In genomic region chr3R:21913447-21913846, dm6 we compare ENCODE assay signal across 3 fruit fly cellular contexts.
A peak's percentile ranks its signal among the peaks of the same experiment; 100 is the strongest.
TF ChIP-seq lines count a peak whose summit lies in the region.

Gene Qsox2, plus strand, starts transcription at chr3R:21913747.

- TF ChIP-seq CTCF in whole organism, embryonic (GFP tag; optimal IDR thresholded peaks at IDR 0.05; lab: Kevin White, UChicago), result no peak

TF ChIP-seq in whole organism, embryonic, 481 proteins besides CTCF, POLR2A, EP300 and RAD21:
- no peak for TF ChIP-seq Hr51 (GFP tag; optimal IDR thresholded peaks at IDR 0.05; lab: Kevin White, UChicago)
- no peak for TF ChIP-seq HmgD (GFP tag; optimal IDR thresholded peaks at IDR 0.05; lab: Kevin White, UChicago)
- peak; percentile 51; the same call in 1 of the 2 replicates for TF ChIP-seq crol (GFP tag; IDR thresholded peaks at IDR 0.05; lab: Robert Waterston, UW)
- no peak for TF ChIP-seq bcd (GFP tag; optimal IDR thresholded peaks at IDR 0.05; lab: Kevin White, UChicago)
- TF ChIP-seq HLH54F (GFP tag; optimal IDR thresholded peaks at IDR 0.05; lab: Kevin White, UChicago), result no peak
- no peak for TF ChIP-seq CG10431 (GFP tag; optimal IDR thresholded peaks at IDR 0.05; lab: Kevin White, UChicago)
- TF ChIP-seq CG34422 (GFP tag; IDR thresholded peaks at IDR 0.05; lab: Robert Waterston, UW), result no peak
- TF ChIP-seq CG6791 (GFP tag; IDR thresholded peaks at IDR 0.05; lab: Robert Waterston, UW; ENCODE audit: partially characterized antibody), result no peak
- TF ChIP-seq Chrac-16 (GFP tag; optimal IDR thresholded peaks at IDR 0.05; lab: Kevin White, UChicago), result no peak
- TF ChIP-seq onecut (GFP tag; IDR thresholded peaks at IDR 0.05; lab: Robert Waterston, UW), result no peak
- no peak for TF ChIP-seq NC2β (GFP tag; optimal IDR thresholded peaks at IDR 0.05; lab: Kevin White, UChicago)
- TF ChIP-seq HLH4C (GFP tag; IDR thresholded peaks at IDR 0.05; lab: Robert Waterston, UW; ENCODE audit: partially characterized antibody), result no peak
- TF ChIP-seq Jarid2 (GFP tag; optimal IDR thresholded peaks at IDR 0.05; lab: Kevin White, UChicago), result peak; percentile 37
- TF ChIP-seq Oaz (GFP tag; IDR thresholded peaks at IDR 0.05; lab: Robert Waterston, UW), result no peak
- 0 out of 4 replicates have a peak, but pooled peaks have one; percentile 21 for TF ChIP-seq chinmo (GFP tag; IDR thresholded peaks at IDR 0.05; lab: Robert Waterston, UW; ENCODE audit: partially characterized antibody)
- 0 out of 2 replicates have a peak, but pooled peaks have one; percentile 11 for TF ChIP-seq Awh (GFP tag; IDR thresholded peaks at IDR 0.05; lab: Robert Waterston, UW)
- no peak for TF ChIP-seq NfI (GFP tag; optimal IDR thresholded peaks at IDR 0.05; lab: Kevin White, UChicago)
- no peak for TF ChIP-seq nerfin-2 (GFP tag; IDR thresholded peaks at IDR 0.05; lab: Robert Waterston, UW; ENCODE audit: partially characterized antibody)
- TF ChIP-seq CG1792 (GFP tag; optimal IDR thresholded peaks at IDR 0.05; lab: Kevin White, UChicago), result no peak
- TF ChIP-seq stwl (tag; optimal IDR thresholded peaks at IDR 0.05; lab: Kevin White, UChicago), result no peak
- no peak for TF ChIP-seq CG9609 (GFP tag; optimal IDR thresholded peaks at IDR 0.05; lab: Kevin White, UChicago)
- TF ChIP-seq CG9817 (tag; optimal IDR thresholded peaks at IDR 0.05; lab: Kevin White, UChicago), result no peak
- TF ChIP-seq odd (GFP tag; optimal IDR thresholded peaks at IDR 0.05; lab: Kevin White, UChicago), result no peak
- TF ChIP-seq Rfx (GFP tag; IDR thresholded peaks at IDR 0.05; lab: Robert Waterston, UW), result peak; percentile 6; the same call in 1 of the 2 replicates
- TF ChIP-seq CG11085 (GFP tag; IDR thresholded peaks at IDR 0.05; lab: Robert Waterston, UW), result no peak
- no peak for TF ChIP-seq fd3F (GFP tag; optimal IDR thresholded peaks at IDR 0.05; lab: Kevin White, UChicago)
- TF ChIP-seq sqz (GFP tag; optimal IDR thresholded peaks at IDR 0.05; lab: Kevin White, UChicago), result no peak
- no peak for TF ChIP-seq gcm2 (GFP tag; optimal IDR thresholded peaks at IDR 0.05; lab: Kevin White, UChicago)
- no peak for TF ChIP-seq Doc2 (GFP tag; IDR thresholded peaks at IDR 0.05; lab: Robert Waterston, UW)

TF ChIP-seq in whole organism, prepupa, 60 proteins besides CTCF, POLR2A, EP300 and RAD21:
- TF ChIP-seq svp (GFP tag; lab: Kevin White, UChicago) (peak; percentile 19), dsx (GFP tag; optimal IDR thresholded peaks at IDR 0.05; lab: Kevin White, UChicago; ENCODE audit: poor library complexity, severe bottlenecking) (peak; percentile 43), CG6854 (GFP tag; optimal IDR thresholded peaks at IDR 0.05; lab: Kevin White, UChicago) (no peak), ss (GFP tag; optimal IDR thresholded peaks at IDR 0.05; lab: Kevin White, UChicago) (peak in 1 of 2 experiments; percentile 11)

TF ChIP-seq in whole organism, wandering third instar larva, 38 proteins besides CTCF, POLR2A, EP300 and RAD21:
- peak; percentile 34 for TF ChIP-seq Vsx2 (GFP tag; optimal IDR thresholded peaks at IDR 0.05; lab: Kevin White, UChicago; ENCODE audit: partially characterized antibody)
- TF ChIP-seq HLH106 (tag; optimal IDR thresholded peaks at IDR 0.05; lab: Kevin White, UChicago), result no peak
